Worm (Caenorhabditis elegans): ENCODE data around the gene ZK688.5.

The ZK688.5 gene

ce11 chrIII:7933235-7933634 is 41.8 kb upstream of the ZK688.5 start, which contains the start of gene ran-2:
ran-2 (plus strand) TSS chrIII:7933535.
- no peak for TF ChIP-seq cebp-1 (GFP tag; IDR thresholded peaks at IDR 0.05)
- peak; percentile 85 for TF ChIP-seq cebp-1 (tag; optimal IDR thresholded peaks at IDR 0.05)
- no peak for TF ChIP-seq ceh-40 (GFP tag; IDR thresholded peaks at IDR 0.05)
- no peak for TF ChIP-seq hlh-26 (GFP tag; conservative IDR thresholded peaks at IDR 0.05)
- TF ChIP-seq chd-7 (tag; optimal IDR thresholded peaks at IDR 0.05), result no peak

- no peak for TF ChIP-seq ekl-4 (GFP tag; IDR thresholded peaks at IDR 0.05)
- TF ChIP-seq cebp-2 (GFP tag; IDR thresholded peaks at IDR 0.05), result no peak
- TF ChIP-seq nhr-80 (tag; optimal IDR thresholded peaks at IDR 0.05), result peak; percentile 15
- no peak for TF ChIP-seq bed-2 (GFP tag; IDR thresholded peaks at IDR 0.05)
- TF ChIP-seq rcor-1 (GFP tag; IDR thresholded peaks at IDR 0.05), result no peak
- no peak for TF ChIP-seq B0261.1 (tag; optimal IDR thresholded peaks at IDR 0.05)
- no peak for TF ChIP-seq madf-10 (tag; optimal IDR thresholded peaks at IDR 0.05)
- TF ChIP-seq snpc-3.4 (tag; optimal IDR thresholded peaks at IDR 0.05), result no peak
- no peak for TF ChIP-seq ztf-28 (GFP tag; IDR thresholded peaks at IDR 0.05)
- TF ChIP-seq pha-4 (tag; optimal IDR thresholded peaks at IDR 0.05), result no peak
- no peak for TF ChIP-seq nhr-27 (tag; optimal IDR thresholded peaks at IDR 0.05)
- no peak for TF ChIP-seq Y56A3A.18 (GFP tag; IDR thresholded peaks at IDR 0.05)
- no peak for TF ChIP-seq zfh-2 (GFP tag; conservative IDR thresholded peaks at IDR 0.05)
- TF ChIP-seq ztf-6 (GFP tag; IDR thresholded peaks at IDR 0.05), result no peak
- no peak for TF ChIP-seq pbrm-1 (GFP tag; IDR thresholded peaks at IDR 0.05)
- TF ChIP-seq F55B11.4 (tag; optimal IDR thresholded peaks at IDR 0.05; ENCODE audit: borderline replicate concordance, insufficient read depth), result no peak
- peak; percentile 82 for TF ChIP-seq F33H1.4 (GFP tag; IDR thresholded peaks at IDR 0.05)
- TF ChIP-seq nhr-179 (tag; optimal IDR thresholded peaks at IDR 0.05), result no peak
- TF ChIP-seq madf-6 (GFP tag; IDR thresholded peaks at IDR 0.05), result peak; percentile 80
- no peak for TF ChIP-seq Y53F4B.3 (GFP tag; IDR thresholded peaks at IDR 0.05)
- TF ChIP-seq dpff-1 (tag; optimal IDR thresholded peaks at IDR 0.05), result no peak
- TF ChIP-seq hmg-1.2 (GFP tag; IDR thresholded peaks at IDR 0.05), result no peak
- no peak for TF ChIP-seq T07F8.4 (tag; optimal IDR thresholded peaks at IDR 0.05)
- TF ChIP-seq F49E8.2 (tag; optimal IDR thresholded peaks at IDR 0.05; ENCODE audit: insufficient read depth), result no peak
- no peak for TF ChIP-seq tlf-1 (GFP tag; optimal IDR thresholded peaks at IDR 0.05)
- peak; percentile 73 for TF ChIP-seq lsl-1 (GFP tag; optimal IDR thresholded peaks at IDR 0.05)
- no peak for TF ChIP-seq mcd-1 (GFP tag; IDR thresholded peaks at IDR 0.05)
- TF ChIP-seq F22D6.2 (tag; optimal IDR thresholded peaks at IDR 0.05), result no peak
- no peak for TF ChIP-seq gei-17 (GFP tag; optimal IDR thresholded peaks at IDR 0.05)
- TF ChIP-seq cebp-1 (GFP tag; IDR thresholded peaks at IDR 0.05), result no peak
- peak; percentile 18 for TF ChIP-seq cebp-1 (tag; optimal IDR thresholded peaks at IDR 0.05)
- no peak for TF ChIP-seq nhr-120 (GFP tag; IDR thresholded peaks at IDR 0.05)
- no peak for TF ChIP-seq akir-1 (GFP tag; optimal IDR thresholded peaks at IDR 0.05)
- TF ChIP-seq die-1 (tag; optimal IDR thresholded peaks at IDR 0.05), result no peak
- TF ChIP-seq ceh-40 (GFP tag; IDR thresholded peaks at IDR 0.05), result no peak
- TF ChIP-seq B0019.2 (GFP tag; conservative IDR thresholded peaks at IDR 0.05), result no peak
- TF ChIP-seq lin-40 (tag; optimal IDR thresholded peaks at IDR 0.05), result no peak
- no peak for TF ChIP-seq F23B12.7 (tag; optimal IDR thresholded peaks at IDR 0.05; ENCODE audit: insufficient read depth)
- no peak for TF ChIP-seq ztf-25 (GFP tag; IDR thresholded peaks at IDR 0.05)
- no peak for TF ChIP-seq hlh-26 (GFP tag; conservative IDR thresholded peaks at IDR 0.05)
- no peak for TF ChIP-seq ZK185.1 (tag; optimal IDR thresholded peaks at IDR 0.05; ENCODE audit: poor library complexity, severe bottlenecking)
- TF ChIP-seq let-607 (tag; optimal IDR thresholded peaks at IDR 0.05), result no peak
- TF ChIP-seq ztf-26 (tag; optimal IDR thresholded peaks at IDR 0.05), result no peak
- no peak for TF ChIP-seq snpc-1.1 (tag; optimal IDR thresholded peaks at IDR 0.05; ENCODE audit: insufficient read depth)
- TF ChIP-seq F52B5.7 (tag; optimal IDR thresholded peaks at IDR 0.05), result no peak
These were observed 37.2 kb upstream of the ZK688.5 start, which contains the start of the genes C29E4.13 and npp-15 for ce11 chrIII:7928549-7929129. C29E4.13 (minus strand) TSS chrIII:7928717. npp-15 (plus strand) TSS chrIII:7929043.

All from whole organism, young adult.